Fruit fly (Drosophila melanogaster): ENCODE data around the gene CG14273.

DNA sequence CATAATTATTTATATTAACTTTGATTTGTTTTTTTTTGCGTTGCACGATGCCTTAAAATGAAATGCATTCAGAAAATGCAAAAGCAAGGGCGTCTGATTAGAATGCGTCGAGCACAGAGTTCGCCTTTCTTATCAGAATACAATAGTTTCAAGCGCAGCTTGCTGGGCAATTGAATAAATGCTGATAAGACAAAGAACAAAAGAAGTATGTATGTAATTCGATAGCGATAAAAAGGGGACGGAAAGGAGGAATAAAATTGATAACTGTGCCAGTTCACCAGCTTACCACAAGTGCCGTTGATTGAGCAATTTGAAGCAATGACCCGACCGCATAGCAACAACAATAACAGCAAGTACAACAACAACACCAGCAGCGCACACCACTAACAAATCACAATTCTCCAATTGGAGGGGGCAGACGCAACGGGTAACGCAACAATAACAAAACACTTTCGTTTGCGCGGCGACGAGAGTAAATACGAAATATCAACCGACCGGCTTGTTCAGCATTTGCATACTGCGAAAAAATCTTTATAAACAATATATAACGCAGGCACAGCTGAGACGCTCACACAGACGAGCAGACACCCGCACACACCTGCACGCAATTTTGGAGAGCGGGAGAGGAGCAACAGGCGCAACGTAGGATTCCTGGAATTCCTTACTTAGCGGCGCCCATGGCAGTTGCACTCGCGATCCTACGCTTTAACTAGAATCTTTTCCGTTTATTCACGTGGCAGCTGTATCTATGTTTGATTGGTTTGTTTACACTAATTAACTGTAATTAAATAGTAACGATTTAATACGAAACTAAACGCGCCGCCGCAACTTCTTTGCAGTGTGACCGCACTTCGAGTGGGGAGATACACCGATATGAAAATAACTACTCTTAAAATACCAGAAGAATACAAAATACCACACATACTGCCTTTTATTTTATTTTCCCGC, 42.0 kb upstream of the CG14273 start, which contains the start of gene Btk:
- TF ChIP-seq Myc (optimal IDR thresholded peaks at IDR 0.05), result no peak
- no peak for TF ChIP-seq h (optimal IDR thresholded peaks at IDR 0.05)
- TF ChIP-seq ttk (optimal IDR thresholded peaks at IDR 0.05), result no peak
